Worm (Caenorhabditis elegans): Measurements from ENCODE around the gene F43C11.2.

ce11 chrII:2324956-2325355 is 29.6 kb upstream of the F43C11.2 start, which contains the start of gene ZK1240.11:
- TF ChIP-seq dao-5 (tag; optimal IDR thresholded peaks at IDR 0.05) (no peak), him-1 (tag; optimal IDR thresholded peaks at IDR 0.05) (no peak)

Measured in whole organism, L4/young adult.